Worm (Caenorhabditis elegans) whole organism, L4/young adult: Measurements from ENCODE around the gene R12G8.1.

Experiments
- W03F9.2 ChIP-seq: fragments of 150-350 bp; optimal IDR thresholded peaks from 2 replicates; lab custom pipeline; 2014; ENCODE audit warnings: missing biosample characterization, missing genetic modification characterization
- dao-5 ChIP-seq: sonication (generic microtip); optimal IDR thresholded peaks from 2 replicates; lab custom pipeline; 2016; ENCODE audit warnings: missing genotype, missing genetic modification characterization, moderate library complexity, missing compliant biosample characterization
- him-1 ChIP-seq: sonication (generic microtip); optimal IDR thresholded peaks from 2 replicates; lab custom pipeline; 2016; ENCODE audit warnings: missing genotype, missing genetic modification reagents, missing genetic modification characterization, missing compliant biosample characterization

DNA sequence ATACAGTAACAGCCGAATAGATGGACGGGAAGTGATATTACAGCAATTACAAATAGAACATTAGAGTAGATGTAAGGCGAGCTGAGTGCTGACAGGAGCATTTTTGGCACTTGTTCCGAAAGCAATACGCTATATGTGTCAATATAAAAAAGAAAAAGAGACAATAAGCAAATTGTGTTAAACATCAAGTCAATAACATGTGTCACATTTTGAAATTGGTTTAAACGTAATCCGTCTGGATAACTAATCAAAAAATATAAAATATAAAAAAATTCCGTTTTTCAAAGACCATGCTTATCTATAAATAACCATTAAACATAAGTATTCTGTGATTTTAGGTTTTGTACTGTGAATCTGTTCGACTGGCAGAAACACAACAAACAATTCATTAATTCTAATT is 46.6 kb upstream of the R12G8.1 start, which contains the start of gene srh-288:
- TF ChIP-seq W03F9.2 (no peak), him-1 (no peak), dao-5 (no peak)
